Fruit fly (Drosophila melanogaster) Kc167 (cell line): Measurements from ENCODE around the gene CG31407.

Source experiments
- Sin3A ChIP-seq: fragments of >200 bp; optimal IDR thresholded peaks from 2 replicates; lab custom pipeline; 2018; ENCODE audit warnings: missing external identifiers
- h ChIP-seq: fragments of >200 bp; optimal IDR thresholded peaks from 3 replicates; lab custom pipeline; 2018; ENCODE audit warnings: missing external identifiers
- insv ChIP-seq: fragments of >200 bp; optimal IDR thresholded peaks from 3 replicates; lab custom pipeline; 2018; ENCODE audit warnings: missing external identifiers
- psq ChIP-seq: fragments of >200 bp; optimal IDR thresholded peaks from 2 replicates; lab custom pipeline; 2017; ENCODE audit warnings: missing external identifiers
- ttk ChIP-seq: sonication (Bioruptor generic); optimal IDR thresholded peaks from 2 replicates; lab custom pipeline; 2017; ENCODE audit warnings: missing external identifiers

dm6 chr3R:10070195-10070594, 45.2 kb upstream of the CG31407 start:
- TF ChIP-seq psq (lab: Kevin White, UChicago): no peak
- no peak for TF ChIP-seq h (lab: Kevin White, UChicago)
- TF ChIP-seq insv (lab: Kevin White, UChicago): no peak
- no peak for TF ChIP-seq ttk (lab: Kevin White, UChicago)
- no peak for TF ChIP-seq Sin3A (lab: Kevin White, UChicago)
